Fruit fly (Drosophila melanogaster): ENCODE results near the gene Rpn5.

The Rpn5 gene

DNA sequence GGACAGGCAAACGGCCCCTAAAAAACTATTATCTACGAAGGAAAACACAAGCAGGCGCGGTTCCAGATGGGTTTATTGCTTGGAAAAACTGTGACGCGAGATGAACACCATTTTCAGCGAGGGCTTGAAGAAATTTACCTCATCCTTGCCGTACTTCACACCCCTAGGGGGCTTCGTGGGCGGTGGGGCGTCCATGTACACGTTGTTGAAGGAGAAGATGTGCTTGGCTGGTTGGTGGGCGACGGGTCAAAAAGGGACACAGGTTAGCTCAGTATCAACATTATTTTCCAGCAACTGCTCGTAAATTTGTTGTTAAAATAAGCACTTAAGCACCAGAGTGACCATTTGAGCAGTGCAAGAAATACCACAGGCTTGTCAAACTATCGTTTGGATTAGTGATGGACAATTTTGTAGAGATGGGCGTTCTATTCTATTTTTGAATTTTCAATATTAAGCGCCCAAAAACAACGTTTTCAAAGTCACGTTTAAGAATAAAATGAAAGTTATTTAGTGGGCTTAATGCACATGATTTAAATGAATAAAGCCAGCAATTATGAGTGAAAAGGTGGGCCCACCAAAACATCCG lies 30.6 kb upstream of the Rpn5 start, which contains the start of gene Sec8 (continued):
- peak; percentile 62 for TF ChIP-seq nmo (GFP tag; optimal IDR thresholded peaks at IDR 0.05)
- TF ChIP-seq D (optimal IDR thresholded peaks at IDR 0.05): no peak
- no peak for TF ChIP-seq D (GFP tag; optimal IDR thresholded peaks at IDR 0.05)
- no peak for TF ChIP-seq D19A (tag; optimal IDR thresholded peaks at IDR 0.05)
- TF ChIP-seq CG1647 (GFP tag; optimal IDR thresholded peaks at IDR 0.05): peak; percentile 31
- no peak for TF ChIP-seq Pdp1 (GFP tag; optimal IDR thresholded peaks at IDR 0.05)
- TF ChIP-seq Elba2 (GFP tag; optimal IDR thresholded peaks at IDR 0.05): no peak
- TF ChIP-seq chm (GFP tag; IDR thresholded peaks at IDR 0.05): 0 out of 2 replicates have a peak, but pooled peaks have one; percentile 31
- TF ChIP-seq onecut (GFP tag; IDR thresholded peaks at IDR 0.05): no peak
- no peak for TF ChIP-seq CG6683 (GFP tag; optimal IDR thresholded peaks at IDR 0.05)
- no peak for TF ChIP-seq br (optimal IDR thresholded peaks at IDR 0.05)
- peak; percentile 88 for TF ChIP-seq bbx (GFP tag; IDR thresholded peaks at IDR 0.05; ENCODE audit: partially characterized antibody)
- no peak for TF ChIP-seq ttk (GFP tag; IDR thresholded peaks at IDR 0.05)
- peak; percentile 36 for TF ChIP-seq CG8290 (GFP tag; optimal IDR thresholded peaks at IDR 0.05)
- TF ChIP-seq CG8290 (tag; optimal IDR thresholded peaks at IDR 0.05): no peak
- TF ChIP-seq CG1602 (GFP tag; optimal IDR thresholded peaks at IDR 0.05): peak; percentile 4
- peak; percentile 68 for TF ChIP-seq CG2120 (GFP tag; optimal IDR thresholded peaks at IDR 0.05)
- TF ChIP-seq dati (GFP tag; IDR thresholded peaks at IDR 0.05): no peak
- TF ChIP-seq Hand (GFP tag; optimal IDR thresholded peaks at IDR 0.05): no peak
- TF ChIP-seq ac (GFP tag; optimal IDR thresholded peaks at IDR 0.05): no peak
- no peak for TF ChIP-seq sc (optimal IDR thresholded peaks at IDR 0.05)
- TF ChIP-seq sc (GFP tag; optimal IDR thresholded peaks at IDR 0.05): no peak
- TF ChIP-seq stwl (tag; optimal IDR thresholded peaks at IDR 0.05): peak; percentile 71
- no peak for TF ChIP-seq CG5245 (GFP tag; optimal IDR thresholded peaks at IDR 0.05)
- no peak for TF ChIP-seq kah (GFP tag; optimal IDR thresholded peaks at IDR 0.05)
- TF ChIP-seq CG16779 (GFP tag; IDR thresholded peaks at IDR 0.05): no peak
- no peak for TF ChIP-seq CG10431 (GFP tag; optimal IDR thresholded peaks at IDR 0.05)
- TF ChIP-seq CG1529 (GFP tag; optimal IDR thresholded peaks at IDR 0.05): no peak
- no peak for TF ChIP-seq Hr3 (GFP tag; optimal IDR thresholded peaks at IDR 0.05)
- peak; percentile 4 for TF ChIP-seq dm (GFP tag; optimal IDR thresholded peaks at IDR 0.05)
- TF ChIP-seq CG16863 (GFP tag; optimal IDR thresholded peaks at IDR 0.05): no peak
- TF ChIP-seq Doc2 (GFP tag; IDR thresholded peaks at IDR 0.05): no peak
- 0 out of 2 replicates have a peak, but pooled peaks have one; percentile 5 for TF ChIP-seq CG4360 (GFP tag; IDR thresholded peaks at IDR 0.05)
- TF ChIP-seq Chrac-16 (GFP tag; optimal IDR thresholded peaks at IDR 0.05): peak; percentile 43
- no peak for TF ChIP-seq nerfin-1 (tag; optimal IDR thresholded peaks at IDR 0.05)
- TF ChIP-seq pnt (GFP tag; optimal IDR thresholded peaks at IDR 0.05): peak; percentile 21
- peak in 1 of 2 experiments; percentile 43 for TF ChIP-seq chif (GFP tag; optimal IDR thresholded peaks at IDR 0.05)
- TF ChIP-seq Fer1 (GFP tag; optimal IDR thresholded peaks at IDR 0.05): no peak
- no peak for TF ChIP-seq Abd-B (GFP tag; optimal IDR thresholded peaks at IDR 0.05)
- TF ChIP-seq CG18011 (GFP tag; optimal IDR thresholded peaks at IDR 0.05): no peak
- peak; percentile 70 for TF ChIP-seq Doc3 (GFP tag; IDR thresholded peaks at IDR 0.05; ENCODE audit: partially characterized antibody)
- TF ChIP-seq Opbp (GFP tag; IDR thresholded peaks at IDR 0.05; ENCODE audit: partially characterized antibody): peak; percentile 90
- peak; percentile 56 for TF ChIP-seq Xbp1 (GFP tag; optimal IDR thresholded peaks at IDR 0.05)
- no peak for TF ChIP-seq cg (GFP tag; optimal IDR thresholded peaks at IDR 0.05)
- no peak for TF ChIP-seq da (GFP tag; optimal IDR thresholded peaks at IDR 0.05)
- TF ChIP-seq CG18599 (GFP tag; optimal IDR thresholded peaks at IDR 0.05): no peak
- TF ChIP-seq zf30C (GFP tag; optimal IDR thresholded peaks at IDR 0.05): no peak
- no peak for TF ChIP-seq Bdp1 (GFP tag; optimal IDR thresholded peaks at IDR 0.05)
- TF ChIP-seq Hmx (GFP tag; optimal IDR thresholded peaks at IDR 0.05): no peak
- TF ChIP-seq CG12071 (GFP tag; optimal IDR thresholded peaks at IDR 0.05): no peak
- no peak for TF ChIP-seq seq (GFP tag; IDR thresholded peaks at IDR 0.05)
- TF ChIP-seq ewg (GFP tag; optimal IDR thresholded peaks at IDR 0.05): no peak

All from whole organism, embryonic.